Worm (Caenorhabditis elegans) whole organism, midembryonic: ENCODE data around the gene F54D5.7.

Source experiments
- cog-1 ChIP-seq: sonication (generic microtip); optimal IDR thresholded peaks from 2 replicates; lab custom pipeline; 2016; ENCODE audit warnings: missing genetic modification characterization, missing compliant biosample characterization
- flt-1 ChIP-seq: fragments of 200-800 bp; sonication (Bioruptor generic); IDR thresholded peaks from 2 replicates; pipeline ENCODE4 v1.3.6; 2022; ENCODE audit warnings: missing genetic modification characterization, missing compliant biosample characterization
- klf-2 ChIP-seq: fragments of 200-800 bp; sonication (Bioruptor generic); conservative IDR thresholded peaks from 2 replicates; pipeline ENCODE4 v1.3.6; 2022; ENCODE audit warnings: missing genetic modification reagents, missing genetic modification characterization, missing compliant biosample characterization
- ref-1 ChIP-seq: fragments of 200-800 bp; sonication (Bioruptor generic); conservative IDR thresholded peaks from 2 replicates; pipeline ENCODE4 v1.3.6; 2022; ENCODE audit warnings: missing genetic modification reagents, missing genetic modification characterization, missing compliant biosample characterization
- tab-1 ChIP-seq: fragments of 200-800 bp; sonication (Bioruptor generic); IDR thresholded peaks from 2 replicates; pipeline ENCODE4 v1.3.6; 2022; ENCODE audit warnings: missing genetic modification characterization, missing compliant biosample characterization

ce11 chrII:11538741-11539140 lies 8.6 kb upstream of the F54D5.7 start, which contains the start of gene Y62F5A.9:
- TF ChIP-seq ref-1 (no peak), flt-1 (no peak), klf-2 (GFP tag; lab: Robert Waterston, UW) (no peak), tab-1 (no peak), cog-1 (no peak)
